Worm (Caenorhabditis elegans) whole organism, late embryonic: Measurements from ENCODE around the gene clip-1.

Experiments
- C08G9.2 ChIP-seq: sonication (generic microtip); optimal IDR thresholded peaks from 2 replicates; lab custom pipeline; 2016; ENCODE audit warnings: mild to moderate bottlenecking, missing genetic modification characterization, moderate library complexity, missing compliant biosample characterization
- F13H6.1 ChIP-seq: sonication (generic microtip); optimal IDR thresholded peaks from 2 replicates; lab custom pipeline; 2016; ENCODE audit warnings: missing genetic modification characterization, missing compliant biosample characterization
- T23F11.4 ChIP-seq: fragments of 200-800 bp; sonication (Bioruptor generic); optimal IDR thresholded peaks from 2 replicates; lab custom pipeline; 2018; ENCODE audit warnings: mild to moderate bottlenecking, missing genetic modification characterization, missing compliant biosample characterization
- ceh-19 ChIP-seq: fragments of 200-800 bp; sonication (Bioruptor generic); optimal IDR thresholded peaks from 2 replicates; lab custom pipeline; 2018; ENCODE audit warnings: mild to moderate bottlenecking, missing genetic modification characterization, missing compliant biosample characterization
- ceh-34 ChIP-seq: sonication (generic microtip); optimal IDR thresholded peaks from 2 replicates; lab custom pipeline; 2016; ENCODE audit warnings: mild to moderate bottlenecking, missing genetic modification characterization, missing compliant biosample characterization
- ceh-6 ChIP-seq: fragments of 200-800 bp; sonication (Bioruptor generic); optimal IDR thresholded peaks from 2 replicates; lab custom pipeline; 2018; ENCODE audit warnings: mild to moderate bottlenecking, missing genetic modification characterization, missing compliant biosample characterization
- ceh-9 ChIP-seq: sonication (generic microtip); optimal IDR thresholded peaks from 2 replicates; lab custom pipeline; 2016; ENCODE audit warnings: mild to moderate bottlenecking, missing genetic modification characterization, inconsistent platforms, missing compliant biosample characterization
- che-1 ChIP-seq: sonication (generic microtip); optimal IDR thresholded peaks from 2 replicates; lab custom pipeline; 2016; ENCODE audit warnings: mild to moderate bottlenecking, missing genetic modification characterization, missing compliant biosample characterization
- elt-4 ChIP-seq: sonication (generic microtip); optimal IDR thresholded peaks from 2 replicates; lab custom pipeline; 2016; ENCODE audit warnings: missing genetic modification characterization, missing compliant biosample characterization
- eyg-1 ChIP-seq: sonication (generic microtip); optimal IDR thresholded peaks from 2 replicates; lab custom pipeline; 2016; ENCODE audit warnings: missing genotype, missing genetic modification characterization, missing compliant biosample characterization
- fax-1 ChIP-seq: sonication (generic microtip); optimal IDR thresholded peaks from 2 replicates; lab custom pipeline; 2016; ENCODE audit warnings: missing genotype, missing genetic modification characterization, missing compliant biosample characterization
- gmeb-2 ChIP-seq: sonication (generic microtip); optimal IDR thresholded peaks from 2 replicates; lab custom pipeline; 2016; ENCODE audit warnings: missing genetic modification characterization, inconsistent platforms, missing compliant biosample characterization
- hlh-6 ChIP-seq: sonication (generic microtip); optimal IDR thresholded peaks from 2 replicates; lab custom pipeline; 2016; ENCODE audit warnings: missing genotype, missing genetic modification characterization, missing compliant biosample characterization
- lim-6 ChIP-seq: sonication (generic microtip); optimal IDR thresholded peaks from 2 replicates; lab custom pipeline; 2016; ENCODE audit warnings: missing genetic modification characterization, missing compliant biosample characterization
- nfya-1 ChIP-seq: sonication (generic microtip); optimal IDR thresholded peaks from 2 replicates; lab custom pipeline; 2017; ENCODE audit warnings: missing genetic modification characterization, mild to moderate bottlenecking, missing compliant biosample characterization, antibody characterized with exemption, moderate library complexity
- nhr-232 ChIP-seq: sonication (generic microtip); optimal IDR thresholded peaks from 2 replicates; lab custom pipeline; 2016; ENCODE audit warnings: missing genetic modification characterization, missing compliant biosample characterization
- npax-4 ChIP-seq: sonication (generic microtip); optimal IDR thresholded peaks from 2 replicates; lab custom pipeline; 2016; ENCODE audit warnings: missing genetic modification characterization, missing compliant biosample characterization
- odd-2 ChIP-seq: sonication (generic microtip); optimal IDR thresholded peaks from 2 replicates; lab custom pipeline; 2017; ENCODE audit warnings: antibody characterized with exemption, mild to moderate bottlenecking, missing genetic modification characterization, missing compliant biosample characterization
- pag-3 ChIP-seq: sonication (generic microtip); optimal IDR thresholded peaks from 2 replicates; lab custom pipeline; 2016; ENCODE audit warnings: missing compliant biosample characterization, missing genetic modification characterization, borderline replicate concordance
- pax-1 ChIP-seq: fragments of 150-350 bp; optimal IDR thresholded peaks from 2 replicates; lab custom pipeline; 2014; ENCODE audit warnings: missing biosample characterization, missing genetic modification characterization
- pha-2 ChIP-seq: sonication (generic microtip); optimal IDR thresholded peaks from 2 replicates; lab custom pipeline; 2017; ENCODE audit warnings: mild to moderate bottlenecking, missing genetic modification characterization, missing compliant biosample characterization
- pha-4 ChIP-seq: fragments of 150-350 bp; optimal IDR thresholded peaks from 2 replicates; lab custom pipeline; 2018; ENCODE audit warnings: missing biosample characterization, missing genetic modification reagents, missing genetic modification characterization
- ref-2 ChIP-seq: sonication (generic microtip); optimal IDR thresholded peaks from 2 replicates; lab custom pipeline; 2016; ENCODE audit warnings: missing genetic modification characterization, missing compliant biosample characterization
- syd-9 ChIP-seq: sonication (generic microtip); optimal IDR thresholded peaks from 2 replicates; lab custom pipeline; 2016; ENCODE audit warnings: mild to moderate bottlenecking, missing genetic modification characterization, moderate library complexity, missing compliant biosample characterization
- unc-3 ChIP-seq, 2 experiments: fragments of 200-800 bp in 1 of 2; sonication (Bioruptor generic) in 1 of 2; sonication (generic microtip) in 1 of 2; conservative IDR thresholded peaks in 1 of 2; optimal IDR thresholded peaks in 1 of 2; 2 replicates each; pipeline versions ENCODE4 v1.3.6 to Lab custom; 2016 to 2022; ENCODE audit warnings: missing compliant biosample characterization in 2 of 2, missing genetic modification characterization in 2 of 2, missing genetic modification reagents in 1 of 2
- unc-42 ChIP-seq: sonication (generic microtip); optimal IDR thresholded peaks from 2 replicates; lab custom pipeline; 2016; ENCODE audit warnings: missing genotype, missing genetic modification characterization, missing compliant biosample characterization
- unc-55 ChIP-seq: sonication (generic microtip); optimal IDR thresholded peaks from 2 replicates; lab custom pipeline; 2017; ENCODE audit warnings: missing biosample characterization, missing genetic modification reagents, missing genetic modification characterization
- zip-5 ChIP-seq: sonication (generic microtip); optimal IDR thresholded peaks from 2 replicates; lab custom pipeline; 2016; ENCODE audit warnings: missing genetic modification characterization, missing compliant biosample characterization
- ztf-16 ChIP-seq: sonication (generic microtip); optimal IDR thresholded peaks from 2 replicates; lab custom pipeline; 2017; ENCODE audit warnings: missing genetic modification characterization, missing compliant biosample characterization

Gene clip-1

ce11 chrIII:9231173-9231572, 37.7 kb downstream of the clip-1 start, which contains the start of gene T23G5.3:
TSS of gene T23G5.3 (minus strand) at chrIII:9231273.
- TF ChIP-seq ztf-16 (tag; lab: Kevin White, UChicago) (no peak), hlh-6 (tag; lab: Kevin White, UChicago) (no peak), gmeb-2 (tag; lab: Kevin White, UChicago) (no peak), F13H6.1 (tag; lab: Kevin White, UChicago) (no peak), lim-6 (no peak), ceh-9 (no peak), ceh-6 (GFP tag; lab: Kevin White, UChicago) (no peak), nhr-232 (tag; lab: Kevin White, UChicago) (no peak), odd-2 (no peak)

- TF ChIP-seq ref-2 (tag; lab: Kevin White, UChicago), result no peak
- no peak for TF ChIP-seq pha-4
- TF ChIP-seq, all 69 proteins: peak for 0
These were observed 40.1 kb downstream of the clip-1 start, which contains the start of gene rnr-1 for ce11 chrIII:9228722-9229121. TSS of gene rnr-1 (minus strand) at chrIII:9228798.

ce11 chrIII:9228190-9228589, 40.7 kb downstream of the clip-1 start:
- TF ChIP-seq pax-1 (no peak), ceh-19 (GFP tag; lab: Kevin White, UChicago) (no peak), unc-3 (GFP tag; conservative IDR thresholded peaks at IDR 0.05; lab: Robert Waterston, UW) (no peak), unc-3 (tag; optimal IDR thresholded peaks at IDR 0.05; lab: Kevin White, UChicago) (no peak), unc-55 (no peak), nfya-1 (tag; lab: Kevin White, UChicago) (peak; percentile 13), eyg-1 (tag; lab: Kevin White, UChicago) (no peak)

ce11 chrIII:9224986-9225385, 43.9 kb downstream of the clip-1 start:
- TF ChIP-seq gmeb-2 (tag; lab: Kevin White, UChicago) (no peak), eyg-1 (tag; lab: Kevin White, UChicago) (no peak), elt-4 (tag; lab: Kevin White, UChicago) (no peak), T23F11.4 (GFP tag; lab: Kevin White, UChicago) (no peak), lim-6 (no peak), zip-5 (tag; lab: Kevin White, UChicago) (no peak), npax-4 (tag; lab: Kevin White, UChicago) (no peak), syd-9 (tag; lab: Kevin White, UChicago) (no peak), pag-3 (tag; lab: Kevin White, UChicago) (no peak), unc-42 (no peak), che-1 (tag; lab: Kevin White, UChicago) (no peak)

ce11 chrIII:9215367-9215766, 53.5 kb downstream of the clip-1 start, which contains the start of gene npr-29:
TSS of gene npr-29 (minus strand) at chrIII:9215467.
- TF ChIP-seq ceh-34 (tag; lab: Kevin White, UChicago) (no peak), unc-42 (no peak), fax-1 (tag; lab: Kevin White, UChicago) (no peak), pha-2 (tag; lab: Kevin White, UChicago) (no peak), ceh-9 (no peak), C08G9.2 (no peak)
